Worm (Caenorhabditis elegans) whole organism, L2 larva: ENCODE data around the gene Y110A2AL.2.

ENCODE experiments used
- C34F6.9 ChIP-seq: fragments of 150-350 bp; optimal IDR thresholded peaks from 2 replicates; lab custom pipeline; 2014; ENCODE audit warnings: missing biosample characterization, missing genetic modification characterization
- F13H6.1 ChIP-seq: sonication (generic microtip); optimal IDR thresholded peaks from 2 replicates; lab custom pipeline; 2016; ENCODE audit warnings: missing genetic modification characterization, missing compliant biosample characterization
- alr-1 ChIP-seq: fragments of 150-350 bp; optimal IDR thresholded peaks from 2 replicates; lab custom pipeline; 2014; ENCODE audit warnings: missing biosample characterization, missing genetic modification characterization
- aly-2 ChIP-seq: fragments of 150-350 bp; optimal IDR thresholded peaks from 2 replicates; lab custom pipeline; 2014; ENCODE audit warnings: missing biosample characterization, missing genetic modification characterization
- ama-1 ChIP-seq: fragments of 150-350 bp; optimal IDR thresholded peaks from 2 replicates; lab custom pipeline; 2018; ENCODE audit warnings: inconsistent platforms
- blmp-1 ChIP-seq: sonication (generic microtip); optimal IDR thresholded peaks from 2 replicates; lab custom pipeline; 2017; ENCODE audit warnings: missing genetic modification characterization, mild to moderate bottlenecking, missing compliant biosample characterization, antibody characterized with exemption, moderate library complexity; ENCODE audit not compliant: insufficient read depth
- ceh-16 ChIP-seq: fragments of 150-350 bp; optimal IDR thresholded peaks from 2 replicates; lab custom pipeline; 2014; ENCODE audit warnings: missing biosample characterization, missing genetic modification characterization
- ceh-82 ChIP-seq: fragments of 150-350 bp; optimal IDR thresholded peaks from 2 replicates; lab custom pipeline; 2014; ENCODE audit warnings: missing biosample characterization, missing genetic modification characterization
- crh-2 ChIP-seq: sonication (generic microtip); optimal IDR thresholded peaks from 2 replicates; lab custom pipeline; 2017; ENCODE audit warnings: missing biosample characterization, missing genetic modification characterization
- dmd-4 ChIP-seq: sonication (generic microtip); optimal IDR thresholded peaks from 2 replicates; lab custom pipeline; 2017; ENCODE audit warnings: missing biosample characterization, missing genetic modification characterization
- elt-1 ChIP-seq: fragments of 150-350 bp; optimal IDR thresholded peaks from 2 replicates; lab custom pipeline; 2014; ENCODE audit warnings: missing biosample characterization, missing genetic modification characterization
- elt-3 ChIP-seq: sonication (generic microtip); optimal IDR thresholded peaks from 2 replicates; lab custom pipeline; 2017; ENCODE audit warnings: missing biosample characterization, missing genetic modification characterization
- fos-1 ChIP-seq: fragments of 150-350 bp; optimal IDR thresholded peaks from 2 replicates; lab custom pipeline; 2014; ENCODE audit warnings: missing biosample characterization, missing genetic modification characterization
- gmeb-1 ChIP-seq: fragments of 150-350 bp; optimal IDR thresholded peaks from 2 replicates; lab custom pipeline; 2014; ENCODE audit warnings: missing biosample characterization, missing genetic modification characterization
- lin-11 ChIP-seq: fragments of 150-350 bp; sonication (generic microtip); optimal IDR thresholded peaks from 2 replicates; lab custom pipeline; 2014; ENCODE audit warnings: missing biosample characterization, missing genetic modification characterization, inconsistent platforms, mixed read lengths
- lin-39 ChIP-seq: fragments of 150-350 bp; optimal IDR thresholded peaks from 2 replicates; lab custom pipeline; 2014; ENCODE audit warnings: missing biosample characterization, missing genetic modification reagents, missing genetic modification characterization
- lsy-2 ChIP-seq, 2 experiments: fragments of 150-350 bp in 1 of 2; sonication (generic microtip) in 1 of 2; optimal IDR thresholded peaks; 2 replicates each; lab custom pipeline; 2014 to 2017; ENCODE audit warnings: missing biosample characterization in 2 of 2, missing genetic modification characterization in 2 of 2
- mdl-1 ChIP-seq, 2 experiments: fragments of 150-350 bp in 1 of 2; sonication (generic microtip) in 1 of 2; optimal IDR thresholded peaks; 2 replicates each; lab custom pipeline; 2017; ENCODE audit warnings: missing biosample characterization in 2 of 2, missing genetic modification characterization in 2 of 2
- nhr-11 ChIP-seq: fragments of 150-350 bp; optimal IDR thresholded peaks from 2 replicates; lab custom pipeline; 2014; ENCODE audit warnings: missing biosample characterization, missing genetic modification characterization
- nhr-12 ChIP-seq: fragments of 150-350 bp; optimal IDR thresholded peaks from 2 replicates; lab custom pipeline; 2014; ENCODE audit warnings: missing biosample characterization, missing genetic modification characterization
- nhr-129 ChIP-seq: fragments of 150-350 bp; optimal IDR thresholded peaks from 2 replicates; lab custom pipeline; 2014; ENCODE audit warnings: missing biosample characterization, missing genetic modification characterization
- nhr-21 ChIP-seq: fragments of 150-350 bp; optimal IDR thresholded peaks from 2 replicates; lab custom pipeline; 2014; ENCODE audit warnings: missing biosample characterization, missing genetic modification characterization
- nhr-23 ChIP-seq: fragments of 150-350 bp; optimal IDR thresholded peaks from 2 replicates; lab custom pipeline; 2014; ENCODE audit warnings: missing biosample characterization, missing genetic modification reagents, missing genetic modification characterization
- nhr-237 ChIP-seq: fragments of 150-350 bp; optimal IDR thresholded peaks from 2 replicates; lab custom pipeline; 2014; ENCODE audit warnings: missing biosample characterization, missing genetic modification characterization
- nhr-25 ChIP-seq: fragments of 150-350 bp; sonication (generic microtip); optimal IDR thresholded peaks from 3 replicates; lab custom pipeline; 2014; ENCODE audit warnings: missing biosample characterization, missing genetic modification characterization
- nhr-6 ChIP-seq: fragments of 150-350 bp; optimal IDR thresholded peaks from 2 replicates; lab custom pipeline; 2014; ENCODE audit warnings: missing biosample characterization, missing genetic modification characterization
- nhr-77 ChIP-seq: fragments of 150-350 bp; optimal IDR thresholded peaks from 2 replicates; lab custom pipeline; 2014; ENCODE audit warnings: missing biosample characterization, missing genetic modification characterization
- peb-1 ChIP-seq: fragments of 150-350 bp; optimal IDR thresholded peaks from 2 replicates; lab custom pipeline; 2014; ENCODE audit warnings: missing biosample characterization, missing genetic modification characterization
- sem-4 ChIP-seq: fragments of 150-350 bp; optimal IDR thresholded peaks from 2 replicates; lab custom pipeline; 2014; ENCODE audit warnings: missing biosample characterization, missing genetic modification reagents, missing genetic modification characterization
- sma-3 ChIP-seq: sonication (generic microtip); optimal IDR thresholded peaks from 2 replicates; lab custom pipeline; 2016; ENCODE audit warnings: missing genetic modification reagents, missing genetic modification characterization, missing compliant biosample characterization
- snpc-4 ChIP-seq: fragments of 150-350 bp; optimal IDR thresholded peaks from 2 replicates; lab custom pipeline; 2014; ENCODE audit warnings: missing biosample characterization, missing genetic modification characterization
- ztf-11 ChIP-seq: sonication (generic microtip); optimal IDR thresholded peaks from 2 replicates; lab custom pipeline; 2017; ENCODE audit warnings: missing biosample characterization, missing genetic modification characterization
- ztf-4 ChIP-seq: fragments of 150-350 bp; optimal IDR thresholded peaks from 2 replicates; lab custom pipeline; 2014; ENCODE audit warnings: missing biosample characterization, missing genetic modification characterization

The Y110A2AL.2 gene

ce11 chrII:2843088-2843487, 24.7 kb upstream of the Y110A2AL.2 start, which contains the start of gene Y110A2AL.7:
Gene Y110A2AL.7 (minus strand): TSS chrII:2843188.
- no peak for TF ChIP-seq ztf-4 (tag; lab: Kevin White, UChicago)
- TF ChIP-seq nhr-21 (tag; lab: Kevin White, UChicago), result no peak
- no peak for TF ChIP-seq nhr-25 (tag; lab: Kevin White, UChicago)
- no peak for TF ChIP-seq peb-1
- no peak for TF ChIP-seq lin-11
- no peak for TF ChIP-seq snpc-4
- no peak for TF ChIP-seq mdl-1 (tag; optimal IDR thresholded peaks at IDR 0.05; lab: Kevin White, UChicago)
- no peak for TF ChIP-seq lin-39 (tag; lab: Kevin White, UChicago)
- TF ChIP-seq aly-2 (tag; lab: Kevin White, UChicago), result no peak
- no peak for TF ChIP-seq elt-3 (tag; lab: Kevin White, UChicago)
- TF ChIP-seq ceh-82, result no peak
- no peak for TF ChIP-seq sma-3 (GFP tag; lab: Kevin White, UChicago)
- TF ChIP-seq gmeb-1, result no peak
- no peak for TF ChIP-seq alr-1
- TF ChIP-seq nhr-77 (tag; lab: Kevin White, UChicago), result no peak
- no peak for TF ChIP-seq elt-1 (tag; lab: Kevin White, UChicago)
- TF ChIP-seq ztf-11 (tag; lab: Kevin White, UChicago), result no peak

- TF ChIP-seq C34F6.9 (tag; lab: Kevin White, UChicago) (no peak), sma-3 (GFP tag; lab: Kevin White, UChicago) (no peak), crh-2 (tag; lab: Kevin White, UChicago) (no peak)
Measured at ce11 chrII:2845674-2846073, 22.1 kb upstream of the Y110A2AL.2 start.

ce11 chrII:2846552-2846951, 21.2 kb upstream of the Y110A2AL.2 start:
- no peak for TF ChIP-seq nhr-12 (tag; lab: Kevin White, UChicago)
- TF ChIP-seq snpc-4, result no peak
- TF ChIP-seq C34F6.9 (tag; lab: Kevin White, UChicago), result no peak
- TF ChIP-seq dmd-4 (tag; lab: Kevin White, UChicago), result no peak
- no peak for TF ChIP-seq nhr-23 (tag; lab: Kevin White, UChicago)
- TF ChIP-seq blmp-1 (tag; lab: Kevin White, UChicago), result no peak
- TF ChIP-seq elt-1 (tag; lab: Kevin White, UChicago), result no peak
- TF ChIP-seq nhr-6 (tag; lab: Kevin White, UChicago), result no peak

- no peak for TF ChIP-seq elt-3 (tag; lab: Kevin White, UChicago)
- no peak for TF ChIP-seq nhr-23 (tag; lab: Kevin White, UChicago)
- no peak for TF ChIP-seq ztf-4 (tag; lab: Kevin White, UChicago)
- TF ChIP-seq nhr-12 (tag; lab: Kevin White, UChicago), result no peak
- TF ChIP-seq peb-1, result no peak
- no peak for TF ChIP-seq sem-4 (tag; lab: Kevin White, UChicago)
- no peak for TF ChIP-seq dmd-4 (tag; lab: Kevin White, UChicago)
- no peak for TF ChIP-seq nhr-11
Measured at ce11 chrII:2852493-2852892, 15.3 kb upstream of the Y110A2AL.2 start, which contains the start of gene ptc-3. Gene ptc-3 (minus strand): TSS chrII:2852593.

- TF ChIP-seq nhr-21 (tag; lab: Kevin White, UChicago) (no peak), blmp-1 (tag; lab: Kevin White, UChicago) (peak; percentile 43), nhr-25 (tag; lab: Kevin White, UChicago) (peak; percentile 53), fos-1 (tag; lab: Kevin White, UChicago) (no peak), lin-11 (no peak), nhr-11 (no peak), ceh-16 (tag; lab: Kevin White, UChicago) (no peak), F13H6.1 (tag; lab: Kevin White, UChicago) (no peak), sem-4 (tag; lab: Kevin White, UChicago) (no peak)
Measured at ce11 chrII:2853767-2854166, 14.0 kb upstream of the Y110A2AL.2 start.

ce11 chrII:2854794-2855193, 13.0 kb upstream of the Y110A2AL.2 start:
- TF ChIP-seq F13H6.1 (tag; lab: Kevin White, UChicago), result peak; percentile 12
- TF ChIP-seq ama-1 (lab: Kevin White, UChicago), result no peak
- TF ChIP-seq lsy-2 (tag; optimal IDR thresholded peaks at IDR 0.05; lab: Kevin White, UChicago), result no peak
- TF ChIP-seq nhr-237 (tag; lab: Kevin White, UChicago), result no peak
- TF ChIP-seq lin-11, result no peak
- TF ChIP-seq nhr-129, result peak; percentile 25
- TF ChIP-seq nhr-25 (tag; lab: Kevin White, UChicago), result peak; percentile 63
- peak; percentile 6 for TF ChIP-seq sma-3 (GFP tag; lab: Kevin White, UChicago)
- TF ChIP-seq blmp-1 (tag; lab: Kevin White, UChicago), result peak; percentile 12
- TF ChIP-seq ceh-82, result no peak
